Worm (Caenorhabditis elegans): ENCODE data around the gene C24D10.6.

ce11 chrIV:5195531-5195930, 35.5 kb upstream of the C24D10.6 start, which contains the start of gene gpa-18:
- TF ChIP-seq flt-1 (GFP tag; IDR thresholded peaks at IDR 0.05) (no peak), T22C8.4 (GFP tag; IDR thresholded peaks at IDR 0.05) (no peak), ref-1 (GFP tag; conservative IDR thresholded peaks at IDR 0.05) (no peak), ztf-29 (GFP tag; IDR thresholded peaks at IDR 0.05) (no peak), cog-1 (tag; optimal IDR thresholded peaks at IDR 0.05) (no peak), klf-2 (GFP tag; conservative IDR thresholded peaks at IDR 0.05) (no peak), med-1 (GFP tag; optimal IDR thresholded peaks at IDR 0.05; ENCODE audit: insufficient read depth) (no peak), ztf-23 (GFP tag; IDR thresholded peaks at IDR 0.05) (no peak), tab-1 (GFP tag; IDR thresholded peaks at IDR 0.05) (no peak)

Data from whole organism, midembryonic.